Worm (Caenorhabditis elegans) whole organism, early embryonic: ENCODE results near the gene srh-219.

Experiments
- B0310.2 ChIP-seq: sonication (generic microtip); optimal IDR thresholded peaks from 2 replicates; lab custom pipeline; 2016; ENCODE audit warnings: mild to moderate bottlenecking, missing genetic modification characterization, missing compliant biosample characterization
- aly-1 ChIP-seq: sonication (generic microtip); optimal IDR thresholded peaks from 2 replicates; lab custom pipeline; 2016; ENCODE audit warnings: missing genetic modification characterization, missing compliant biosample characterization
- ama-1 ChIP-seq: fragments of 150-350 bp; optimal IDR thresholded peaks from 2 replicates; lab custom pipeline; 2014
- ceh-13 ChIP-seq: fragments of 200-800 bp; sonication (Bioruptor generic); optimal IDR thresholded peaks from 2 replicates; lab custom pipeline; 2018; ENCODE audit warnings: mild to moderate bottlenecking, missing genetic modification characterization, missing compliant biosample characterization
- ceh-36 ChIP-seq: sonication (generic microtip); optimal IDR thresholded peaks from 2 replicates; lab custom pipeline; 2016; ENCODE audit warnings: missing genetic modification characterization, inconsistent platforms, missing compliant biosample characterization
- hmbx-1 ChIP-seq: sonication (generic microtip); optimal IDR thresholded peaks from 2 replicates; lab custom pipeline; 2016; ENCODE audit warnings: mild to moderate bottlenecking, missing genetic modification characterization, missing compliant biosample characterization
- hmg-4 ChIP-seq: fragments of 200-800 bp; sonication (Bioruptor generic); optimal IDR thresholded peaks from 2 replicates; lab custom pipeline; 2018; ENCODE audit warnings: mild to moderate bottlenecking, missing genetic modification characterization, missing compliant biosample characterization
- pes-1 ChIP-seq: fragments of 200-800 bp; sonication (Bioruptor generic); IDR thresholded peaks from 2 replicates; pipeline ENCODE4 v1.3.6; 2022; ENCODE audit warnings: missing genetic modification reagents, missing genetic modification characterization, missing compliant biosample characterization
- scrt-1 ChIP-seq: fragments of 200-800 bp; sonication (Bioruptor generic); IDR thresholded peaks from 2 replicates; pipeline ENCODE4 v1.3.6; 2022; ENCODE audit warnings: missing genetic modification characterization, missing compliant biosample characterization
- sea-1 ChIP-seq: fragments of 200-800 bp; sonication (Bioruptor generic); conservative IDR thresholded peaks from 2 replicates; pipeline ENCODE4 v1.3.6; 2022; ENCODE audit warnings: missing genetic modification characterization, missing compliant biosample characterization
- tbx-11 ChIP-seq: fragments of 200-800 bp; sonication (Bioruptor generic); IDR thresholded peaks from 2 replicates; pipeline ENCODE4 v1.3.6; 2022; ENCODE audit warnings: missing genetic modification characterization, missing compliant biosample characterization
- tra-4 ChIP-seq: sonication (generic microtip); optimal IDR thresholded peaks from 2 replicates; lab custom pipeline; 2017; ENCODE audit warnings: missing genetic modification characterization, missing compliant biosample characterization

- TF ChIP-seq pes-1 (GFP tag; lab: Robert Waterston, UW) (no peak), hmg-4 (GFP tag; lab: Kevin White, UChicago) (no peak), tbx-11 (GFP tag; lab: Robert Waterston, UW) (no peak), ceh-36 (no peak), ama-1 (lab: Kevin White, UChicago) (no peak), scrt-1 (no peak), aly-1 (tag; lab: Kevin White, UChicago) (no peak), tra-4 (tag; lab: Kevin White, UChicago) (no peak), ceh-13 (GFP tag; lab: Kevin White, UChicago) (no peak), hmbx-1 (no peak), sea-1 (GFP tag; lab: Robert Waterston, UW) (no peak), B0310.2 (no peak)
Observed at ce11 chrV:15481374-15481773, 13.9 kb upstream of the srh-219 start, which contains the start of gene nhr-150.
